Fruit fly (Drosophila melanogaster) whole organism, adult: ENCODE data around the gene CG42541.

ENCODE experiments used
- CG14711 ChIP-seq: fragments of 200-800 bp; sonication (Bioruptor generic); optimal IDR thresholded peaks from 2 replicates; lab custom pipeline; 2018; ENCODE audit warnings: missing biosample characterization, mild to moderate bottlenecking, missing genetic modification characterization, moderate library complexity
- CG1620 ChIP-seq: fragments of 200-800 bp; sonication (Bioruptor generic); optimal IDR thresholded peaks from 2 replicates; lab custom pipeline; 2016; ENCODE audit warnings: missing biosample characterization, missing genetic modification characterization
- CG7045 ChIP-seq: fragments of 200-800 bp; sonication (Bioruptor generic); optimal IDR thresholded peaks from 2 replicates; lab custom pipeline; 2017; ENCODE audit warnings: missing biosample characterization, mild to moderate bottlenecking, missing genetic modification characterization
- Clk ChIP-seq: fragments of 200-800 bp; sonication (Bioruptor generic); optimal IDR thresholded peaks from 2 replicates; lab custom pipeline; 2017; ENCODE audit warnings: missing biosample characterization, missing genetic modification characterization
- Crg-1 ChIP-seq: fragments of 200-800 bp; sonication (Bioruptor generic); optimal IDR thresholded peaks from 2 replicates; lab custom pipeline; 2016; ENCODE audit warnings: missing biosample characterization, missing genetic modification characterization
- Hr96 ChIP-seq: fragments of 200-800 bp; sonication (Bioruptor generic); optimal IDR thresholded peaks from 2 replicates; lab custom pipeline; 2016; ENCODE audit warnings: missing biosample characterization, missing genetic modification characterization
- Mnt ChIP-seq: fragments of 200-800 bp; sonication (Bioruptor generic); optimal IDR thresholded peaks from 2 replicates; lab custom pipeline; 2016; ENCODE audit warnings: missing biosample characterization, mild to moderate bottlenecking, missing genetic modification characterization
- bab1 ChIP-seq: fragments of 200-800 bp; sonication (Bioruptor generic); optimal IDR thresholded peaks from 3 replicates; lab custom pipeline; 2019; ENCODE audit warnings: missing biosample characterization, mild to moderate bottlenecking, missing genetic modification characterization, moderate library complexity
- cic ChIP-seq: fragments of 200-800 bp; sonication (Bioruptor generic); optimal IDR thresholded peaks from 2 replicates; lab custom pipeline; 2017; ENCODE audit warnings: missing biosample characterization, mild to moderate bottlenecking, missing genetic modification characterization, moderate library complexity
- cnc ChIP-seq, 2 experiments: fragments of >200 bp; optimal IDR thresholded peaks; 2 replicates each; lab custom pipeline; 2017
- ovo ChIP-seq: fragments of 200-800 bp; sonication (Bioruptor generic); optimal IDR thresholded peaks from 2 replicates; lab custom pipeline; 2016; ENCODE audit warnings: missing biosample characterization, missing genetic modification characterization
- pad ChIP-seq: fragments of 200-800 bp; sonication (Bioruptor generic); optimal IDR thresholded peaks from 3 replicates; lab custom pipeline; 2017; ENCODE audit warnings: missing biosample characterization, missing genetic modification characterization, mild to moderate bottlenecking, moderate library complexity, missing genetic modification reagents
- tj ChIP-seq: fragments of 200-800 bp; sonication (Bioruptor generic); optimal IDR thresholded peaks from 3 replicates; lab custom pipeline; 2017; ENCODE audit warnings: missing biosample characterization, mild to moderate bottlenecking, missing genetic modification characterization, moderate library complexity
- toe ChIP-seq: fragments of 200-800 bp; sonication (Bioruptor generic); optimal IDR thresholded peaks from 2 replicates; lab custom pipeline; 2016; ENCODE audit warnings: missing biosample characterization, missing genetic modification characterization

CG42541 gene

DNA sequence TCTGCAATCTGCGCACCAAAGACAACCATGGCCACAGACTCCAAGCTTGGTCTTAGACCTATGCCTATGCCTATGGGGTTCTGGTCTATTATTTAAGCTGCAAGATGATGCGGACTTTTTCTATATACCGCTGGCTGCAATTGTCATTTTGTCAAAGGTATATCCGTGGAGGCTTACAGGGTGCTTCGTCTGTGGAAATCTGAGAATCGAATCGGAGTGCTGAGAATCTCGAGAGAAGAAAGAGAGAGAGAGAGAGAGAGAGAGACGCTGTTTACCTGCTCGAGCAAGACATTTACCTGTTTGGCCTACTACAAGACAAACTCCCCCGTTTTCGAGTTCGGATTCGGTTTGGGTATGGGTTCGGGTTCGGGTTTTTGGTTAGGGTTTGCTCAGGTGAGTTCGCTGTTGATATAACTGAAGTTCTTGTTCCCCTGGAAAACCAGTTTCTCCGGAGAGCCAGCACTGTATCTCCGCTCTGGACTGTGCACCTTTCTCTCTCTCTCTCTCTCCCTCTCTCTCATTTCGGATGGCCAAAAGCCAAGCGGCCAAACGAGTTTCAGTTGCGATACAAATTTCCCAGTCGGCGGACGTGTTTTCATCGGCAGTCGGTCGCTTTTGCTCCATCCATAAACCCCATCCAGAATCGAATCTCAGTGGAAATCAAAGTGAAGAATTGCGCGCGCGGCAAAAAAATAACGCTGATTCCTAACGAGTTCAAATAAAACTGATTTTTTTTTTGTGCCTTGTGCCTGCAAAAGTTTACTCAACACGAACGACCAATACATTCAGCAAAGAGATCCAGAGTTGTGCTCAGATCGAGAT lies 84.8 kb downstream of the CG42541 start:
- peak; percentile 65 for TF ChIP-seq tj (GFP tag; lab: Kevin White, UChicago)
- TF ChIP-seq CG1620 (GFP tag; lab: Kevin White, UChicago) = no peak
- TF ChIP-seq Clk (GFP tag; lab: Kevin White, UChicago) = no peak
- TF ChIP-seq pad (GFP tag; lab: Kevin White, UChicago) = peak; percentile 51

DNA sequence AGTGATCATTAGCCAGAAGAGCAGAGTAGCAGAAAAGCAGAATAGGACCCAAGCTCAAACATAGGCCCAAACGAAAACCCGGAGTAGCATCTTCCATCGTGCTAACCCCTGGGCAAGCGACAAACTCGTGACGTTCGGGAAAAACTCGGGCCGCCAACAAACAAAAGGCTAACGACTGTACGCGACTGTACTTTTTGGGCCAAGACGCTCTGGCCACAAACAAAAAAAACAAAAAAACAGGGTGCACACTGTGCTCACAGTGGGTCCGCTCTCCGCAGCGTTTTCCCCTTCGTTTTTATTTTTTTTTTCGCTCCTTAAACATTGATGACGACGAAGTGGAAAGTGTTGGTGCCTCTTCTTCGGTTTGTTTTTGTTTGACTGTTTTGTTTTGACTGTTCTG lies 87.5 kb downstream of the CG42541 start:
- no peak for TF ChIP-seq cnc (optimal IDR thresholded peaks at IDR 0.05; lab: Kevin White, UChicago)
- TF ChIP-seq ovo (GFP tag; lab: Kevin White, UChicago) = no peak
- no peak for TF ChIP-seq Crg-1 (GFP tag; lab: Kevin White, UChicago)
- TF ChIP-seq cic = no peak
- no peak for TF ChIP-seq bab1 (GFP tag; lab: Kevin White, UChicago)
- no peak for TF ChIP-seq Clk (GFP tag; lab: Kevin White, UChicago)
- TF ChIP-seq Mnt (GFP tag; lab: Kevin White, UChicago) = no peak
- TF ChIP-seq toe = no peak
- TF ChIP-seq CG7045 = no peak
- TF ChIP-seq CG14711 (tag; lab: Kevin White, UChicago) = no peak
- TF ChIP-seq Hr96 = no peak
